Fruit fly (Drosophila melanogaster): ENCODE results near the gene gny.
A peak's percentile ranks its signal among the peaks of the same experiment; 100 is the strongest.

gny gene

DNA sequence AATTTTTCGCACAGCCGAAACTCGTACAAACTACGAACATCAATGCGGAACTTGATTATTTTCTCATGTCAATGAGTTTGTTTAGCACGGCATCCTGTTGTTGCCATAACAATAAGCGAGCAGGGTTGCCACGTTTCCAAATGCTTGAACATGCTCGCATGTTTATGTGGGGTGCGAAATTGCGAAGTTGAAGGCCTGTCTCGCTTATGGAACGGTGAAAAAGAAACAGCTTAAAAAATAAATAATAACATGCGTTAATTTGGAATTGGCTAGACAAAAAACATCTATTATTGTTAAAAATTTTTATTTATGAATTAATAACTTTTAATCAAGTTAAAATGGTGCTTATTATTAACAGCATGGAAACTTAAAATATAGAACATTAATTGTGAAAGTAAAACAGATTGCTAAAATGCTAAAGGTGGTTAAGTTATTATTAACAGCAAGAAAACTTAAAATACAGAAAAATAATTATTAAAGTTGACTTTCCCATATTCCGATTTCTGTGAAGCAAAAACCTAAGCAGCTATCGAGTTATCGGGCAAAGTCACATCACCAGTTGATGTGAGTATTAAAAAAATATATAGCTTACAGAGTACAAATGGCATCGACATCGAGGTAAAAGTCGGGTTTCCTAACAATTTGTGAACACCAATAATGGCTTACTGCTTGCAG, 51.0 kb downstream of the gny start, which contains the start of the genes Bug22 and TfIIB:
Bug22 (minus strand) TSS at position 117 of the 675 bp plus-strand sequence.
TfIIB (plus strand) TSS at position 537 of the 675 bp plus-strand sequence.
- TF ChIP-seq unpg (GFP tag; optimal IDR thresholded peaks at IDR 0.05) (peak; percentile 59), Blimp-1 (GFP tag; optimal IDR thresholded peaks at IDR 0.05) (no peak), CG15514 (GFP tag; optimal IDR thresholded peaks at IDR 0.05) (peak; percentile 71), Nf-YB (GFP tag; optimal IDR thresholded peaks at IDR 0.05) (peak; percentile 51), lbe (GFP tag; optimal IDR thresholded peaks at IDR 0.05) (peak; percentile 31), sima (GFP tag; optimal IDR thresholded peaks at IDR 0.05) (no peak), trem (tag; optimal IDR thresholded peaks at IDR 0.05) (peak; percentile 56), CG17328 (GFP tag; IDR thresholded peaks at IDR 0.05) (peak; percentile 71; the same call in 1 of the 2 replicates), CG33213 (GFP tag; optimal IDR thresholded peaks at IDR 0.05) (peak; percentile 35), CG9437 (GFP tag; optimal IDR thresholded peaks at IDR 0.05) (peak; percentile 34), Xrp1 (GFP tag; IDR thresholded peaks at IDR 0.05) (peak; percentile 71; the same call in 1 of the 2 replicates), Adf1 (GFP tag; IDR thresholded peaks at IDR 0.05) (peak; percentile 30; the same call in 1 of the 2 replicates), Rx (GFP tag; IDR thresholded peaks at IDR 0.05) (peak; percentile 40), bowl (GFP tag; IDR thresholded peaks at IDR 0.05) (no peak), CG18619 (GFP tag; optimal IDR thresholded peaks at IDR 0.05) (peak; percentile 35), CG15011 (GFP tag; optimal IDR thresholded peaks at IDR 0.05) (no peak), gcm2 (GFP tag; optimal IDR thresholded peaks at IDR 0.05) (no peak), h (optimal IDR thresholded peaks at IDR 0.05) (no peak), Spps (tag; optimal IDR thresholded peaks at IDR 0.05) (peak; percentile 28), YL-1 (GFP tag; optimal IDR thresholded peaks at IDR 0.05) (peak; percentile 34), CG34422 (GFP tag; IDR thresholded peaks at IDR 0.05) (peak; percentile 72), onecut (GFP tag; IDR thresholded peaks at IDR 0.05) (peak; percentile 63), Tbp (GFP tag; optimal IDR thresholded peaks at IDR 0.05) (no peak), fu2 (GFP tag; optimal IDR thresholded peaks at IDR 0.05) (peak; percentile 34), Dip2 (GFP tag; IDR thresholded peaks at IDR 0.05) (no peak), stc (GFP tag; IDR thresholded peaks at IDR 0.05) (peak; percentile 65), dati (GFP tag; IDR thresholded peaks at IDR 0.05) (no peak), CG18599 (GFP tag; optimal IDR thresholded peaks at IDR 0.05) (no peak), btn (GFP tag; optimal IDR thresholded peaks at IDR 0.05) (no peak), CG13424 (tag; optimal IDR thresholded peaks at IDR 0.05) (peak; percentile 74), Xbp1 (GFP tag; optimal IDR thresholded peaks at IDR 0.05) (peak; percentile 83), CG10565 (GFP tag; optimal IDR thresholded peaks at IDR 0.05) (no peak), slp2 (GFP tag; optimal IDR thresholded peaks at IDR 0.05) (peak; percentile 57), fd3F (GFP tag; optimal IDR thresholded peaks at IDR 0.05) (peak; percentile 61), CG30020 (tag; optimal IDR thresholded peaks at IDR 0.05) (peak; percentile 98), ATbp (GFP tag; optimal IDR thresholded peaks at IDR 0.05) (no peak), NfI (GFP tag; optimal IDR thresholded peaks at IDR 0.05) (peak; percentile 82), CG11504 (tag; optimal IDR thresholded peaks at IDR 0.05) (no peak), CG9932 (GFP tag; IDR thresholded peaks at IDR 0.05) (peak; percentile 80), CG30403 (GFP tag; optimal IDR thresholded peaks at IDR 0.05) (peak; percentile 88), fd96Cb (tag; optimal IDR thresholded peaks at IDR 0.05) (peak; percentile 29), B-H2 (GFP tag; optimal IDR thresholded peaks at IDR 0.05) (peak; percentile 76), ato (GFP tag; IDR thresholded peaks at IDR 0.05; ENCODE audit: partially characterized antibody) (no peak), Antp (GFP tag; optimal IDR thresholded peaks at IDR 0.05) (peak; percentile 71), CG3407 (GFP tag; optimal IDR thresholded peaks at IDR 0.05) (peak; percentile 18), sna (GFP tag; IDR thresholded peaks at IDR 0.05; ENCODE audit: partially characterized antibody) (no peak), CG3281 (GFP tag; optimal IDR thresholded peaks at IDR 0.05) (peak; percentile 65), CG10462 (GFP tag; optimal IDR thresholded peaks at IDR 0.05) (peak; percentile 37), ham (GFP tag; IDR thresholded peaks at IDR 0.05) (no peak), CoRest (tag; optimal IDR thresholded peaks at IDR 0.05) (peak; percentile 76)
